Worm (Caenorhabditis elegans) whole organism, late embryonic: ENCODE data around the gene ZK355.2.

ENCODE experiments used
- elt-2 ChIP-seq: sonication (generic microtip); optimal IDR thresholded peaks from 2 replicates; lab custom pipeline; 2016; ENCODE audit warnings: missing genetic modification reagents, missing genetic modification characterization, missing compliant biosample characterization
- fax-1 ChIP-seq: sonication (generic microtip); optimal IDR thresholded peaks from 2 replicates; lab custom pipeline; 2016; ENCODE audit warnings: missing genotype, missing genetic modification characterization, missing compliant biosample characterization
- fkh-10 ChIP-seq: fragments of 150-350 bp; optimal IDR thresholded peaks from 2 replicates; lab custom pipeline; 2014; ENCODE audit warnings: missing biosample characterization, missing genetic modification reagents, missing genetic modification characterization
- npax-4 ChIP-seq: sonication (generic microtip); optimal IDR thresholded peaks from 2 replicates; lab custom pipeline; 2016; ENCODE audit warnings: missing genetic modification characterization, missing compliant biosample characterization

DNA sequence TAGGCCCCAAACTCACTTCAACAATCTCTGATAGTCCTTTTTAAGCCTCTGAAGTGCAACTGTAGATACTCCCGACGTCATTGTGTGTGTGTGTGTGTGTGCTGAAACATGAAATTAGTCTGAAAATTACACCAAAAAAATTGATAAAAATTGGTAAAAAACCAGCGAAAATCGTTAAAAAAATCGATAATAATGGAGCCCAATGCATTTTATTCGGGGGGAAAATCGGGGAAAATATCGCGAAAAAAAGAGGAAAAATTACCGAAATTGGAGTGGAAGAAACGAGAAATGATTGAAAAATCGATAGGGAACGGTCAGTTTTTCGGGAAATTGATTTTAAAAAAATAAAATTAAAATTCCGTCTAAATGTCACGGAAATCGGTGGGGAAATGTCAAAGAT is 23.5 kb upstream of the ZK355.2 start, which contains the start of gene ubc-26:
- TF ChIP-seq elt-2 (tag; lab: Kevin White, UChicago) (no peak), fkh-10 (GFP tag; lab: Kevin White, UChicago) (no peak), fax-1 (tag; lab: Kevin White, UChicago) (no peak), npax-4 (tag; lab: Kevin White, UChicago) (no peak)
